Worm (Caenorhabditis elegans) whole organism, mixed stage, embryonic: ENCODE results near the gene gpb-1.

Experiments
- mls-2 ChIP-seq: sonication (generic microtip); optimal IDR thresholded peaks from 2 replicates; lab custom pipeline; 2016; ENCODE audit warnings: mild to moderate bottlenecking, missing genetic modification characterization, moderate library complexity, missing compliant biosample characterization
- nhr-76 ChIP-seq: sonication (generic microtip); optimal IDR thresholded peaks from 2 replicates; lab custom pipeline; 2017; ENCODE audit warnings: missing biosample characterization, missing genetic modification characterization

DNA sequence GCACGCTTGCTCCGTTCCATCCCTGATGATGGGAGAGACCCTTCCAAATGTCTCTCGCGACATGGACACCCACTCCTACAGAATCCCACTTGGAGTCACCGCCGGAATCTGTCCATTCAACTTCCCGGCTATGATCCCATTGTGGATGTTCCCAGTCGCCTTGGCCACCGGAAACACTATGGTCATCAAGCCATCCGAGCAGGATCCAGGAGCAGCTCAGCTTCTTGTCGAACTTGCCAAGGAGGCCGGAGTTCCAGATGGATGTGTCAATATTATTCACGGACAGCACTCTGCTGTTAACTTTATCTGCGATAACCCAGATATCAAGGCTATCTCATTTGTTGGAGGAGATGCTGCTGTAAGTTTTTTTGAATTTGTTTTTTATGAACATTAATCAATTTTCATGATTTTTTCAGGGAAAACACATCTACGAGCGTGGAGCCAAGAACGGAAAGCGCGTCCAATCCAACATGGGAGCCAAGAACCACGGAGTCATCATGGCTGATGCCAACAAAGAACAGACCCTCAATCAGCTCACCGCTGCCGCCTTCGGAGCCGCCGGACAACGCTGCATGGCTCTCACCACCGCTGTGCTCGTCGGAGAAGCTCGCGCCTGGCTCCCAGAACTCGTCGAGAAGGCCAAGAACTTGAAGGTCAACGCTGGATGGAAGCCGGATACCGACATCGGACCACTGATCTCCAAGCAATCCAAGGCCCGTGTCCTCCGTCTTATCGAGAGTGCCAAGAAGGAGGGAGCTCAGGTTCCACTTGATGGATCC lies 18.5 kb downstream of the gpb-1 start:
- no peak for TF ChIP-seq nhr-76 (tag; lab: Kevin White, UChicago)
- no peak for TF ChIP-seq mls-2 (tag; lab: Kevin White, UChicago)
